Worm (Caenorhabditis elegans) whole organism, late embryonic: ENCODE measurements around the gene mrpl-22.
A peak's percentile ranks its signal among the peaks of the same experiment; 100 is the strongest.

Experiments used
- T23F11.4 ChIP-seq: fragments of 200-800 bp; sonication (Bioruptor generic); optimal IDR thresholded peaks from 2 replicates; lab custom pipeline; 2018; ENCODE audit warnings: mild to moderate bottlenecking, missing genetic modification characterization, missing compliant biosample characterization
- nfya-1 ChIP-seq: sonication (generic microtip); optimal IDR thresholded peaks from 2 replicates; lab custom pipeline; 2017; ENCODE audit warnings: missing genetic modification characterization, mild to moderate bottlenecking, missing compliant biosample characterization, antibody characterized with exemption, moderate library complexity
- npax-4 ChIP-seq: sonication (generic microtip); optimal IDR thresholded peaks from 2 replicates; lab custom pipeline; 2016; ENCODE audit warnings: missing genetic modification characterization, missing compliant biosample characterization
- pat-9 ChIP-seq: fragments of 200-800 bp; sonication (Bioruptor generic); optimal IDR thresholded peaks from 2 replicates; lab custom pipeline; 2018; ENCODE audit warnings: mild to moderate bottlenecking, missing genetic modification characterization, moderate library complexity, missing compliant biosample characterization
- tbx-2 ChIP-seq: sonication (generic microtip); optimal IDR thresholded peaks from 2 replicates; lab custom pipeline; 2016; ENCODE audit warnings: missing genetic modification characterization, missing compliant biosample characterization

ce11 chrIII:10658394-10658793 lies 43.1 kb downstream of the mrpl-22 start:
- TF ChIP-seq pat-9 (no peak), tbx-2 (tag; lab: Kevin White, UChicago) (no peak), nfya-1 (tag; lab: Kevin White, UChicago) (peak; percentile 98), npax-4 (no peak), T23F11.4 (GFP tag; lab: Kevin White, UChicago) (no peak)
